Fruit fly (Drosophila melanogaster) whole organism, pupa: Measurements from ENCODE around the gene CG14947.

Experiments used
- CG8159 ChIP-seq: fragments of 200-800 bp; sonication (Bioruptor generic); optimal IDR thresholded peaks from 3 replicates; lab custom pipeline; 2018; ENCODE audit warnings: missing biosample characterization, mild to moderate bottlenecking, missing genetic modification characterization, moderate library complexity
- EcR ChIP-seq: fragments of 200-800 bp; sonication (Bioruptor generic); optimal IDR thresholded peaks from 3 replicates; lab custom pipeline; 2019; ENCODE audit warnings: missing biosample characterization, missing genetic modification characterization, mild to moderate bottlenecking, moderate library complexity, missing genetic modification reagents
- gl ChIP-seq: fragments of 200-800 bp; sonication (Bioruptor generic); optimal IDR thresholded peaks from 2 replicates; lab custom pipeline; 2018; ENCODE audit warnings: missing biosample characterization, mild to moderate bottlenecking, missing genetic modification characterization

dm6 chr2L:12093652-12094051, 17.8 kb downstream of the CG14947 start:
- no peak for TF ChIP-seq EcR (GFP tag; lab: Kevin White, UChicago)
- TF ChIP-seq CG8159 = no peak
- TF ChIP-seq gl (tag; lab: Kevin White, UChicago) = no peak
